Fruit fly (Drosophila melanogaster) whole organism, wandering third instar larva: ENCODE measurements around the gene CG6766.

Experiments used
- Abd-B ChIP-seq: fragments of >200 bp; optimal IDR thresholded peaks from 2 replicates; lab custom pipeline; 2017; ENCODE audit warnings: missing biosample characterization, missing genetic modification characterization
- CG32264 ChIP-seq: fragments of 200-800 bp; sonication (Bioruptor generic); optimal IDR thresholded peaks from 2 replicates; lab custom pipeline; 2016; ENCODE audit warnings: missing biosample characterization, missing genetic modification characterization
- CG9705 ChIP-seq: fragments of 200-800 bp; sonication (Bioruptor generic); optimal IDR thresholded peaks from 2 replicates; lab custom pipeline; 2018; ENCODE audit warnings: missing biosample characterization, mild to moderate bottlenecking, missing genetic modification characterization
- CrebA ChIP-seq: fragments of 200-800 bp; sonication (Bioruptor generic); optimal IDR thresholded peaks from 2 replicates; lab custom pipeline; 2016; ENCODE audit warnings: missing biosample characterization, mild to moderate bottlenecking, missing genetic modification characterization, borderline replicate concordance
- Dfd ChIP-seq: fragments of >200 bp; optimal IDR thresholded peaks from 2 replicates; lab custom pipeline; 2017; ENCODE audit warnings: missing biosample characterization, missing genetic modification characterization
- Dif ChIP-seq: fragments of 200-275, 200-300 bp; sonication (Bioruptor generic); optimal IDR thresholded peaks from 2 replicates; lab custom pipeline; 2018; ENCODE audit warnings: missing biosample characterization, missing genetic modification characterization; ENCODE audit not compliant: partially characterized antibody
- GATAd ChIP-seq: sonication (Bioruptor generic); optimal IDR thresholded peaks from 2 replicates; lab custom pipeline; 2016; ENCODE audit warnings: missing biosample characterization, missing genetic modification characterization
- HLH106 ChIP-seq: fragments of 200-800 bp; optimal IDR thresholded peaks from 3 replicates; lab custom pipeline; 2019; ENCODE audit warnings: missing biosample characterization, mild to moderate bottlenecking, missing genetic modification characterization, moderate library complexity
- Hnf4 ChIP-seq: fragments of 200-800 bp; sonication (Bioruptor generic); optimal IDR thresholded peaks from 2 replicates; lab custom pipeline; 2016; ENCODE audit warnings: missing biosample characterization, mild to moderate bottlenecking, missing genetic modification characterization
- Hr78 ChIP-seq: fragments of >200 bp; optimal IDR thresholded peaks from 2 replicates; lab custom pipeline; 2017; ENCODE audit warnings: missing biosample characterization, missing genetic modification characterization
- Hr83 ChIP-seq: fragments of 200-300 bp; sonication (Bioruptor generic); optimal IDR thresholded peaks from 2 replicates; lab custom pipeline; 2016; ENCODE audit warnings: missing biosample characterization, mild to moderate bottlenecking, missing genetic modification characterization, moderate library complexity; ENCODE audit not compliant: poor library complexity, severe bottlenecking
- Jra ChIP-seq: sonication (Bioruptor generic); optimal IDR thresholded peaks from 2 replicates; lab custom pipeline; 2016; ENCODE audit warnings: missing biosample characterization, missing genetic modification characterization
- Mio ChIP-seq: sonication (Bioruptor generic); optimal IDR thresholded peaks from 2 replicates; lab custom pipeline; 2016; ENCODE audit warnings: missing biosample characterization, missing genetic modification characterization
- Myc ChIP-seq: fragments of >200 bp; optimal IDR thresholded peaks from 2 replicates; lab custom pipeline; 2017
- N ChIP-seq: fragments of >200 bp; optimal IDR thresholded peaks from 2 replicates; lab custom pipeline; 2018; ENCODE audit warnings: missing biosample characterization, missing external identifiers, missing genetic modification characterization
- OdsH ChIP-seq: fragments of 200-800 bp; sonication (Bioruptor generic); optimal IDR thresholded peaks from 2 replicates; lab custom pipeline; 2016; ENCODE audit warnings: missing biosample characterization, mild to moderate bottlenecking, missing genetic modification characterization
- Rel ChIP-seq, 2 experiments: fragments of 200-800 bp; sonication (Bioruptor generic) in 1 of 2; optimal IDR thresholded peaks; 2 replicates in 1 of 2; 3 replicates in 1 of 2; lab custom pipeline; 2016 to 2019; ENCODE audit warnings: mild to moderate bottlenecking in 2 of 2, missing biosample characterization in 2 of 2, missing genetic modification characterization in 2 of 2, moderate library complexity in 1 of 2
- Sp1 ChIP-seq: fragments of 200-800 bp; sonication (Bioruptor generic); optimal IDR thresholded peaks from 3 replicates; lab custom pipeline; 2019; ENCODE audit warnings: missing biosample characterization, mild to moderate bottlenecking, missing genetic modification characterization, moderate library complexity
- Vsx2 ChIP-seq: fragments of 200-300, 225-300 bp; sonication (Bioruptor generic); optimal IDR thresholded peaks from 2 replicates; lab custom pipeline; 2018; ENCODE audit warnings: missing biosample characterization, missing genetic modification characterization; ENCODE audit not compliant: partially characterized antibody
- br ChIP-seq: fragments of 200-800 bp; sonication (Bioruptor generic); optimal IDR thresholded peaks from 2 replicates; lab custom pipeline; 2016; ENCODE audit warnings: missing biosample characterization, missing genetic modification characterization
- brk ChIP-seq: fragments of 200-800 bp; sonication (Bioruptor generic); optimal IDR thresholded peaks from 2 replicates; lab custom pipeline; 2016; ENCODE audit warnings: missing biosample characterization, mild to moderate bottlenecking, missing genetic modification characterization
- dl ChIP-seq, 2 experiments: fragments of 175-275, 200-275 bp in 1 of 2; fragments of 200-275 bp in 1 of 2; sonication (Bioruptor generic); optimal IDR thresholded peaks; lab custom pipeline; 2018; ENCODE audit warnings: mild to moderate bottlenecking in 2 of 2, missing biosample characterization in 2 of 2, missing genetic modification characterization in 2 of 2, moderate library complexity in 2 of 2; ENCODE audit not compliant: partially characterized antibody in 2 of 2, insufficient read depth in 1 of 2
- dmrt93B ChIP-seq: fragments of 200-800 bp; sonication (Bioruptor generic); optimal IDR thresholded peaks from 2 replicates; lab custom pipeline; 2018; ENCODE audit warnings: missing biosample characterization, mild to moderate bottlenecking, missing genetic modification characterization
- dsf ChIP-seq: sonication (Bioruptor generic); optimal IDR thresholded peaks from 2 replicates; lab custom pipeline; 2016; ENCODE audit warnings: missing biosample characterization, missing genetic modification characterization, borderline replicate concordance
- ey ChIP-seq: fragments of 200-800 bp; sonication (Bioruptor generic); optimal IDR thresholded peaks from 2 replicates; lab custom pipeline; 2016; ENCODE audit warnings: missing biosample characterization, missing genetic modification characterization
- foxo ChIP-seq, 2 experiments: fragments of 200-800 bp; sonication (Bioruptor generic); optimal IDR thresholded peaks; 2 replicates in 1 of 2; 3 replicates in 1 of 2; lab custom pipeline; 2016 to 2017; ENCODE audit warnings: missing biosample characterization in 2 of 2, missing genetic modification characterization in 2 of 2
- fru ChIP-seq: fragments of 200-800 bp; sonication (Bioruptor generic); optimal IDR thresholded peaks from 3 replicates; lab custom pipeline; 2016; ENCODE audit warnings: missing biosample characterization, mild to moderate bottlenecking, missing genetic modification characterization
- h ChIP-seq: fragments of 200-800 bp; sonication (Bioruptor generic); optimal IDR thresholded peaks from 3 replicates; lab custom pipeline; 2016; ENCODE audit warnings: missing biosample characterization, mild to moderate bottlenecking, missing genetic modification characterization
- jim ChIP-seq: fragments of 175-275, 200-325 bp; sonication (Bioruptor generic); optimal IDR thresholded peaks from 2 replicates; lab custom pipeline; 2016; ENCODE audit warnings: missing biosample characterization, mild to moderate bottlenecking, missing genetic modification characterization
- lola ChIP-seq: fragments of >200 bp; optimal IDR thresholded peaks from 2 replicates; lab custom pipeline; 2017; ENCODE audit warnings: missing biosample characterization, missing genetic modification characterization
- pan ChIP-seq: fragments of >200 bp; optimal IDR thresholded peaks from 2 replicates; lab custom pipeline; 2017
- psq ChIP-seq: fragments of 200-800 bp; sonication (Bioruptor generic); optimal IDR thresholded peaks from 3 replicates; lab custom pipeline; 2017; ENCODE audit warnings: missing biosample characterization, mild to moderate bottlenecking, missing genetic modification characterization, moderate library complexity
- rgr ChIP-seq: fragments of 200-800 bp; sonication (Bioruptor generic); optimal IDR thresholded peaks from 3 replicates; lab custom pipeline; 2016; ENCODE audit warnings: missing biosample characterization, mild to moderate bottlenecking, missing genetic modification characterization
- sage ChIP-seq: fragments of 200-800 bp; sonication (Bioruptor generic); optimal IDR thresholded peaks from 2 replicates; lab custom pipeline; 2016; ENCODE audit warnings: missing biosample characterization, mild to moderate bottlenecking, missing genetic modification characterization
- sv ChIP-seq: fragments of 200-800 bp; sonication (Bioruptor generic); optimal IDR thresholded peaks from 3 replicates; lab custom pipeline; 2016; ENCODE audit warnings: missing biosample characterization, missing genetic modification characterization
- tai ChIP-seq: sonication (Bioruptor generic); optimal IDR thresholded peaks from 2 replicates; lab custom pipeline; 2016; ENCODE audit warnings: missing biosample characterization, missing genetic modification characterization
- usp ChIP-seq: fragments of >200 bp; optimal IDR thresholded peaks from 2 replicates; lab custom pipeline; 2017; ENCODE audit warnings: missing biosample characterization, missing genetic modification characterization
- woc ChIP-seq: sonication (Bioruptor generic); optimal IDR thresholded peaks from 2 replicates; lab custom pipeline; 2016; ENCODE audit warnings: missing biosample characterization, mild to moderate bottlenecking, missing genetic modification characterization

CG6766 gene

dm6 chr2L:12010877-12011666 lies 29.4 kb downstream of the CG6766 start:
- peak; percentile 91 for TF ChIP-seq OdsH
- peak; percentile 92 for TF ChIP-seq br (GFP tag; lab: Kevin White, UChicago)
- peak; percentile 92 for TF ChIP-seq h (GFP tag; lab: Kevin White, UChicago)
- no peak for TF ChIP-seq jim (GFP tag; lab: Kevin White, UChicago)
- no peak for TF ChIP-seq usp (GFP tag; lab: Kevin White, UChicago)
- no peak for TF ChIP-seq pan (lab: Kevin White, UChicago)
- TF ChIP-seq brk, result no peak
- no peak for TF ChIP-seq Myc (lab: Kevin White, UChicago)
- no peak for TF ChIP-seq Vsx2
- peak; percentile 77 for TF ChIP-seq Jra (GFP tag; lab: Kevin White, UChicago)
- no peak for TF ChIP-seq Dfd (GFP tag; lab: Kevin White, UChicago)
- peak; percentile 84 for TF ChIP-seq sage
- TF ChIP-seq tai (GFP tag; lab: Kevin White, UChicago), result no peak
- TF ChIP-seq woc (GFP tag; lab: Kevin White, UChicago), result peak; percentile 91
- no peak for TF ChIP-seq Dif (GFP tag; lab: Kevin White, UChicago)
- peak; percentile 91 for TF ChIP-seq fru
- peak; percentile 75 for TF ChIP-seq Hnf4 (GFP tag; lab: Kevin White, UChicago)
- TF ChIP-seq GATAd (GFP tag; lab: Kevin White, UChicago), result no peak
- peak; percentile 91 for TF ChIP-seq dmrt93B (GFP tag; lab: Kevin White, UChicago)
- peak; percentile 86 for TF ChIP-seq rgr (GFP tag; lab: Kevin White, UChicago)
- TF ChIP-seq CrebA (GFP tag; lab: Kevin White, UChicago), result no peak
- TF ChIP-seq foxo (GFP tag; optimal IDR thresholded peaks at IDR 0.05; lab: Kevin White, UChicago), result peak in 1 of 2 experiments; percentile 92
- peak; percentile 97 for TF ChIP-seq HLH106 (tag; lab: Kevin White, UChicago)
- TF ChIP-seq Abd-B, result no peak
- peak; percentile 56 for TF ChIP-seq CG32264 (GFP tag; lab: Kevin White, UChicago)
- peak; percentile 92 for TF ChIP-seq ey (GFP tag; lab: Kevin White, UChicago)
- TF ChIP-seq Hr78 (GFP tag; lab: Kevin White, UChicago), result no peak
- TF ChIP-seq Hr83 (GFP tag; lab: Kevin White, UChicago), result peak; percentile 2
- TF ChIP-seq Rel (GFP tag; optimal IDR thresholded peaks at IDR 0.05; lab: Kevin White, UChicago), result no peak
- peak; percentile 69 for TF ChIP-seq Rel (tag; optimal IDR thresholded peaks at IDR 0.05; lab: Kevin White, UChicago)
- TF ChIP-seq dl (GFP tag; optimal IDR thresholded peaks at IDR 0.05; lab: Kevin White, UChicago; ENCODE audit: insufficient read depth in 1 of 2, partially characterized antibody in 2 of 2), result peak; percentile 46 to 78
- no peak for TF ChIP-seq N (GFP tag; lab: Kevin White, UChicago)
- peak; percentile 84 for TF ChIP-seq sv
- TF ChIP-seq lola (GFP tag; lab: Kevin White, UChicago), result no peak
- TF ChIP-seq Mio (GFP tag; lab: Kevin White, UChicago), result peak; percentile 32
- TF ChIP-seq CG9705 (GFP tag; lab: Kevin White, UChicago), result peak; percentile 95
- peak; percentile 4 for TF ChIP-seq dsf (GFP tag; lab: Kevin White, UChicago)
- TF ChIP-seq Sp1 (GFP tag; lab: Kevin White, UChicago), result peak; percentile 96
- peak; percentile 76 for TF ChIP-seq psq (GFP tag; lab: Kevin White, UChicago)
